Fruit fly (Drosophila melanogaster) whole organism, adult: Measurements from ENCODE around the gene Ir94d.

Source experiments
- CG11617 ChIP-seq: fragments of 200-800 bp; sonication (Bioruptor generic); optimal IDR thresholded peaks from 2 replicates; lab custom pipeline; 2017; ENCODE audit warnings: mild to moderate bottlenecking, missing biosample characterization, missing genetic modification reagents, missing genetic modification characterization
- CG12768 ChIP-seq: fragments of 200-800 bp; sonication (Bioruptor generic); optimal IDR thresholded peaks from 2 replicates; lab custom pipeline; 2017; ENCODE audit warnings: missing biosample characterization, missing genetic modification characterization, mild to moderate bottlenecking, moderate library complexity, missing genetic modification reagents
- CG14711 ChIP-seq: fragments of 200-800 bp; sonication (Bioruptor generic); optimal IDR thresholded peaks from 2 replicates; lab custom pipeline; 2018; ENCODE audit warnings: missing biosample characterization, mild to moderate bottlenecking, missing genetic modification characterization, moderate library complexity
- CG1620 ChIP-seq: fragments of 200-800 bp; sonication (Bioruptor generic); optimal IDR thresholded peaks from 2 replicates; lab custom pipeline; 2016; ENCODE audit warnings: missing biosample characterization, missing genetic modification characterization
- CG33017 ChIP-seq: fragments of 200-800 bp; sonication (Bioruptor generic); optimal IDR thresholded peaks from 2 replicates; lab custom pipeline; 2018; ENCODE audit warnings: missing biosample characterization, mild to moderate bottlenecking, missing genetic modification characterization, moderate library complexity
- CG5204 ChIP-seq: fragments of 200-800 bp; sonication (Bioruptor generic); optimal IDR thresholded peaks from 2 replicates; lab custom pipeline; 2016; ENCODE audit warnings: missing biosample characterization, missing genetic modification characterization
- CG7045 ChIP-seq: fragments of 200-800 bp; sonication (Bioruptor generic); optimal IDR thresholded peaks from 2 replicates; lab custom pipeline; 2017; ENCODE audit warnings: missing biosample characterization, mild to moderate bottlenecking, missing genetic modification characterization
- CG7101 ChIP-seq: fragments of 200-800 bp; sonication (Bioruptor generic); optimal IDR thresholded peaks from 2 replicates; lab custom pipeline; 2018; ENCODE audit warnings: missing biosample characterization, mild to moderate bottlenecking, missing genetic modification characterization, moderate library complexity
- Clk ChIP-seq: fragments of 200-800 bp; sonication (Bioruptor generic); optimal IDR thresholded peaks from 2 replicates; lab custom pipeline; 2017; ENCODE audit warnings: missing biosample characterization, missing genetic modification characterization
- Crg-1 ChIP-seq: fragments of 200-800 bp; sonication (Bioruptor generic); optimal IDR thresholded peaks from 2 replicates; lab custom pipeline; 2016; ENCODE audit warnings: missing biosample characterization, missing genetic modification characterization
- Hr96 ChIP-seq: fragments of 200-800 bp; sonication (Bioruptor generic); optimal IDR thresholded peaks from 2 replicates; lab custom pipeline; 2016; ENCODE audit warnings: missing biosample characterization, missing genetic modification characterization
- Mnt ChIP-seq: fragments of 200-800 bp; sonication (Bioruptor generic); optimal IDR thresholded peaks from 2 replicates; lab custom pipeline; 2016; ENCODE audit warnings: missing biosample characterization, mild to moderate bottlenecking, missing genetic modification characterization
- bab1 ChIP-seq: fragments of 200-800 bp; sonication (Bioruptor generic); optimal IDR thresholded peaks from 3 replicates; lab custom pipeline; 2019; ENCODE audit warnings: missing biosample characterization, mild to moderate bottlenecking, missing genetic modification characterization, moderate library complexity
- cic ChIP-seq: fragments of 200-800 bp; sonication (Bioruptor generic); optimal IDR thresholded peaks from 2 replicates; lab custom pipeline; 2017; ENCODE audit warnings: missing biosample characterization, mild to moderate bottlenecking, missing genetic modification characterization, moderate library complexity
- cnc ChIP-seq, 2 experiments: fragments of >200 bp; optimal IDR thresholded peaks; 2 replicates each; lab custom pipeline; 2017
- kay ChIP-seq: fragments of 200-800 bp; sonication (Bioruptor generic); peaks from one replicate; lab custom pipeline; 2016; ENCODE audit warnings: missing biosample characterization, missing genetic modification characterization, borderline replicate concordance
- ovo ChIP-seq: fragments of 200-800 bp; sonication (Bioruptor generic); optimal IDR thresholded peaks from 2 replicates; lab custom pipeline; 2016; ENCODE audit warnings: missing biosample characterization, missing genetic modification characterization
- pad ChIP-seq: fragments of 200-800 bp; sonication (Bioruptor generic); optimal IDR thresholded peaks from 3 replicates; lab custom pipeline; 2017; ENCODE audit warnings: missing biosample characterization, missing genetic modification characterization, mild to moderate bottlenecking, moderate library complexity, missing genetic modification reagents
- tj ChIP-seq: fragments of 200-800 bp; sonication (Bioruptor generic); optimal IDR thresholded peaks from 3 replicates; lab custom pipeline; 2017; ENCODE audit warnings: missing biosample characterization, mild to moderate bottlenecking, missing genetic modification characterization, moderate library complexity
- toe ChIP-seq: fragments of 200-800 bp; sonication (Bioruptor generic); optimal IDR thresholded peaks from 2 replicates; lab custom pipeline; 2016; ENCODE audit warnings: missing biosample characterization, missing genetic modification characterization

The Ir94d gene

DNA sequence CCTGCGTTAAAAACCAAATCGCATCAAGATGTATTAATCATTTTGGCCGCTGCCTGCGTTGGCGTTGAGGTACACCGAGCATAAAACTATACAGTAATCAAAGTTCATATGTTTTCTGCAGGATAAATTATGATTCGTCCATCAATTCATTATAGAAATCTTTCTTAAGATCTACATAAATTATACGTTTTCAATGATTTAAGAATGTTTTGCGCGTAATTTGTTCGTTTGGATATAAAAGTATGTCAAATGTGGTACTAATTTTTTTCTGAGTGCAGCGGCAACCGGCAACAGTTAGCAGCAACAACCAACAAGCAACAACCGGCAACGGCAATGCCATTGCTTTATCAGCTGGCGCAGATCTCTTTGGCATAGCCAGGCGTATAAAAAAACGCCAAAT is 14.0 kb downstream of the Ir94d start:
- TF ChIP-seq toe (GFP tag; lab: Kevin White, UChicago) (no peak), CG12768 (no peak), cic (GFP tag; lab: Kevin White, UChicago) (no peak), CG11617 (GFP tag; lab: Kevin White, UChicago) (no peak), Crg-1 (GFP tag; lab: Kevin White, UChicago) (no peak), CG7045 (no peak), CG1620 (GFP tag; lab: Kevin White, UChicago) (no peak), Mnt (GFP tag; lab: Kevin White, UChicago) (no peak), Hr96 (GFP tag; lab: Kevin White, UChicago) (no peak), bab1 (GFP tag; lab: Kevin White, UChicago) (no peak), cnc (optimal IDR thresholded peaks at IDR 0.05; lab: Kevin White, UChicago) (no peak)

DNA sequence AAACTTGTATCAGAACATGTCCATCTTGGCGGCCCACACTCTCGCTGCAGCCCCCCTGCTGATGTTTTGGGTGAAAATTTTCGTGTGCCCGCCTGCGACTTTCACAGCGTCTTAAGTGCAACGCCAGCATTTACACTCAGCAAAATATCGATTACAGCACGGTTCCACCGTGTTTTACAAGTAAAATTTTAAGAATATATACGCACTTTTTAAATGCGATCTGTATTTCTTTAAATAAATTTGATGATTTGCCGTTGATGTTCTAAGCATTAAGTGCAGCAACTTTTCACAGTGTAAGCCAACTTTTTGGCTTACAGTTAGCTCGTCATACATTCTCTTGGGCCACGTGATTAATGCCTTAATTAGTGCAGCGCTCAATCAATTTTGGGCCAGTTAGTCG is 15.0 kb downstream of the Ir94d start:
- TF ChIP-seq bab1 (GFP tag; lab: Kevin White, UChicago) (no peak), kay (GFP tag; lab: Kevin White, UChicago) (no peak), Mnt (GFP tag; lab: Kevin White, UChicago) (no peak), Crg-1 (GFP tag; lab: Kevin White, UChicago) (no peak), ovo (GFP tag; lab: Kevin White, UChicago) (no peak), Clk (GFP tag; lab: Kevin White, UChicago) (no peak)

dm6 chr3R:23421925-23422324 is 19.3 kb downstream of the Ir94d start:
- TF ChIP-seq CG5204 (GFP tag; lab: Kevin White, UChicago), result no peak
- TF ChIP-seq tj (GFP tag; lab: Kevin White, UChicago), result no peak
- no peak for TF ChIP-seq Hr96 (GFP tag; lab: Kevin White, UChicago)
- TF ChIP-seq pad (GFP tag; lab: Kevin White, UChicago), result no peak
- no peak for TF ChIP-seq Clk (GFP tag; lab: Kevin White, UChicago)
- no peak for TF ChIP-seq Crg-1 (GFP tag; lab: Kevin White, UChicago)
- TF ChIP-seq CG7101 (tag; lab: Kevin White, UChicago), result no peak
- TF ChIP-seq ovo (GFP tag; lab: Kevin White, UChicago), result no peak

DNA sequence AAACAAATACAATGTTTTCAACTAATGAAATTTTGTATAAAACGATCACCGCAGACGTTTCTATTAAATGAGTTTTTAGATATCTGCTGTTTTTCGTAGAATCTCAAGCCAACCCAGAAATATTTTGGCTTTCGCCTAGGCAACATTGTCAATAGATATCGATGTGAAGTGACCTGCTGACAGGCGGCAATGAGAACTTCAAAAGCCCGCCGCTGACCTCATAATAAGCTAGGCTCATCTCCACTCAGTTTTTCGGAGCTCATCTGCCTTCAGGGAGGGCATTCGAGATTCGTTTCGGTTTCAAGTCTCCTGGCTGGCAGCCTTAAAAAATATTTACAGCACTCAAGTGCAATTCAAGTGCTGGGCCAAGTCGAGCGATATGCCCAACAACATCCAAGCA is 22.5 kb downstream of the Ir94d start:
- no peak for TF ChIP-seq CG12768
- no peak for TF ChIP-seq kay (GFP tag; lab: Kevin White, UChicago)
- no peak for TF ChIP-seq Clk (GFP tag; lab: Kevin White, UChicago)
- TF ChIP-seq bab1 (GFP tag; lab: Kevin White, UChicago), result no peak
- no peak for TF ChIP-seq CG5204 (GFP tag; lab: Kevin White, UChicago)
- no peak for TF ChIP-seq Crg-1 (GFP tag; lab: Kevin White, UChicago)
- TF ChIP-seq Hr96 (GFP tag; lab: Kevin White, UChicago), result no peak
- no peak for TF ChIP-seq CG33017 (tag; lab: Kevin White, UChicago)
- no peak for TF ChIP-seq cnc (optimal IDR thresholded peaks at IDR 0.05; lab: Kevin White, UChicago)
- TF ChIP-seq CG11617 (GFP tag; lab: Kevin White, UChicago), result no peak
- no peak for TF ChIP-seq cic (GFP tag; lab: Kevin White, UChicago)

DNA sequence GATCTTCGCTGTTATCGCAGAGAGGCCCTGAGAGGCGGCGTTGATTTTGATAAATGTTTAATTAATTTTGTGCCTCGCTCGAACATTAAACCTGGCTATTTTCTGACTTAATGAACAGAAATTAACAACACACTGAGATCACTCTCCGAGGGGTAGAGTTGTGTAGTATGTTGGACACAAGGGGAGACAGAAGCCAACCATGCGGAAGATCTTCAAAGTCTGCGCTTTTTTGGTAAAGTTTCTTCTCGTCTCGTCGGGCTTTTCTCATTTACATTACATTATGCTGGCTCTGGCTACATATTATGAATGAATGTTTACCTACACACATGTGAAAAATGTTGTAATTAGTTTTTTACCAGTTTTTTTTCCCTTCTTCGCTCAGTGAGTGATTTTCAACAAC is 23.3 kb downstream of the Ir94d start, which contains the start of gene CG43694:
Gene CG43694, minus strand, starts transcription at position 101 of the 400 bp plus-strand sequence.
- TF ChIP-seq cic (GFP tag; lab: Kevin White, UChicago) (no peak), toe (GFP tag; lab: Kevin White, UChicago) (no peak), CG11617 (GFP tag; lab: Kevin White, UChicago) (no peak), CG5204 (GFP tag; lab: Kevin White, UChicago) (no peak), CG7101 (tag; lab: Kevin White, UChicago) (no peak), Clk (GFP tag; lab: Kevin White, UChicago) (no peak), Hr96 (GFP tag; lab: Kevin White, UChicago) (no peak), Mnt (GFP tag; lab: Kevin White, UChicago) (no peak), kay (GFP tag; lab: Kevin White, UChicago) (no peak), bab1 (GFP tag; lab: Kevin White, UChicago) (no peak)

DNA sequence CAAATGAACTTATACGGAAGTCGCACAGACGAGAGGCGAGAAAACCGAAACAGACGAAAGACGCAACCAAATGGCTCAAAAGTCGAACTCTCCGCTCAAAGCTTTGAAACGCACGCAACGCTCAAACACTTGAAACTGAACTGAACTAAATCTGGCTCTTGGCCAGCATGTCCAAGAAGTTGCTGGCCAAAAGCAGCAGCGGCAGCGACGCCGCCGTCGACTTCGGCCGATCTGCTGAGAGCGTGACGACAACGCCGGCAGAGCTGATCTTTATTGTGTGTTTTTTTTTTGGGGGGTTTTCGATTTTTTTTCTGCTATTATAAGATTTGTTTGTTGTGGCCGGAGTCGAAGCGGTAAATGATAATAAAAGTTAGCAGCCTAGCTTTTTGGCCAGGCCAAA is 28.7 kb downstream of the Ir94d start:
- TF ChIP-seq pad (GFP tag; lab: Kevin White, UChicago), result no peak
- TF ChIP-seq Clk (GFP tag; lab: Kevin White, UChicago), result no peak

DNA sequence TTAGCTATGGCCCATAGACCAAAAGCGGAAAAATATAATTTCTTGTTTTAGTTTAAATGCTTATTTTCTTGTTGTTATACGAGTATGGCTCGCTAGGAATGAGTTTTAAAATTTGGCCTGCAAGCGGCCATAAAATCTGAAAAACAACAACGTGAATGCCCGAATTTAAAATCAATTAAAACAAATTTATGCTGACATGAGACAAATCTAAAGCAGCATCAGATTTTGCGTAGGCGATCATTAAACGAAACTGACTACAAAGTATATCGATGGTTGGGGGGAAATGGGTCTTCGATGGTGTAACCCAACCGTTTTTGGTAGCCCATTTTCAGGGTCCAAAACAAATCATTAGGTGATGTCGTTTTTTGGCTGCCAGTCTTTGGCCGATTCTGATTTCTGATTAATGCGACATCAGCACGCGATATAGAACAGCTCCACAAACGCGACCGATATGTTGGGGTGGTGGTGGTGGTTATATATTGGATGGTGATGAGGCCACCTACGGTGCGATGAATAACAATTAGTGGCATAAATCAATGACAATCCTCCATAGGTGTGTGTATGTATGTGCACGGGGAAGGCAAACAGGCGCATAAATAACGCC is 35.7 kb downstream of the Ir94d start:
- no peak for TF ChIP-seq cic (GFP tag; lab: Kevin White, UChicago)
- no peak for TF ChIP-seq CG14711 (tag; lab: Kevin White, UChicago)
- no peak for TF ChIP-seq CG5204 (GFP tag; lab: Kevin White, UChicago)
- no peak for TF ChIP-seq pad (GFP tag; lab: Kevin White, UChicago)
- no peak for TF ChIP-seq CG7101 (tag; lab: Kevin White, UChicago)
- TF ChIP-seq CG11617 (GFP tag; lab: Kevin White, UChicago), result no peak
